Worm (Caenorhabditis elegans) whole organism, L1 larva: Measurements from ENCODE around the gene R02E12.5.
A peak's percentile ranks its signal among the peaks of the same experiment; 100 is the strongest.

Experiments
- C16A3.4 ChIP-seq: fragments of 150-350 bp; optimal IDR thresholded peaks from 2 replicates; lab custom pipeline; 2014; ENCODE audit warnings: missing biosample characterization, missing genetic modification characterization
- C34B4.2 ChIP-seq: sonication (generic microtip); optimal IDR thresholded peaks from 2 replicates; lab custom pipeline; 2017; ENCODE audit warnings: mild to moderate bottlenecking, missing genetic modification characterization, missing compliant biosample characterization
- F16B12.6 ChIP-seq: fragments of 150-350 bp; optimal IDR thresholded peaks from 2 replicates; lab custom pipeline; 2014; ENCODE audit warnings: missing biosample characterization, missing genetic modification characterization
- Y116A8C.19 ChIP-seq: sonication (generic microtip); optimal IDR thresholded peaks from 2 replicates; lab custom pipeline; 2016; ENCODE audit warnings: missing compliant biosample characterization, missing genetic modification characterization, borderline replicate concordance
- aha-1 ChIP-seq: fragments of 150-350 bp; optimal IDR thresholded peaks from 2 replicates; lab custom pipeline; 2014; ENCODE audit warnings: missing biosample characterization, missing genetic modification characterization
- ama-1 ChIP-seq: fragments of 150-350 bp; optimal IDR thresholded peaks from 2 replicates; lab custom pipeline; 2014
- blmp-1 ChIP-seq: fragments of 150-350 bp; optimal IDR thresholded peaks from 2 replicates; lab custom pipeline; 2014; ENCODE audit warnings: missing biosample characterization, missing genetic modification characterization
- ceh-8 ChIP-seq: fragments of 200-800 bp; sonication (Bioruptor generic); optimal IDR thresholded peaks from 2 replicates; lab custom pipeline; 2018; ENCODE audit warnings: mild to moderate bottlenecking, missing genetic modification characterization, moderate library complexity, missing compliant biosample characterization
- ceh-90 ChIP-seq: sonication (generic microtip); optimal IDR thresholded peaks from 2 replicates; lab custom pipeline; 2016; ENCODE audit warnings: missing genetic modification characterization, missing compliant biosample characterization
- dsc-1 ChIP-seq: sonication (generic microtip); optimal IDR thresholded peaks from 2 replicates; lab custom pipeline; 2016; ENCODE audit warnings: mild to moderate bottlenecking, missing genetic modification characterization, missing compliant biosample characterization
- efl-1 ChIP-seq, 4 experiments: fragments of 150-350 bp; optimal IDR thresholded peaks in 3 of 4; peaks in 1 of 4; 1 replicate in 1 of 4; 2 replicates in 3 of 4; lab custom pipeline; 2014; ENCODE audit warnings: missing biosample characterization in 2 of 4, missing genetic modification characterization in 2 of 4, missing genetic modification reagents in 2 of 4
- efl-3 ChIP-seq: fragments of 200-800 bp; sonication (Bioruptor generic); optimal IDR thresholded peaks from 2 replicates; lab custom pipeline; 2018; ENCODE audit warnings: mild to moderate bottlenecking, missing genetic modification characterization, missing compliant biosample characterization
- elt-2 ChIP-seq: sonication (generic microtip); optimal IDR thresholded peaks from 2 replicates; lab custom pipeline; 2016; ENCODE audit warnings: missing genetic modification characterization, mild to moderate bottlenecking, inconsistent platforms, missing compliant biosample characterization, missing genetic modification reagents
- elt-3 ChIP-seq, 6 experiments: fragments of 150-350 bp in 1 of 6; sonication (generic microtip); optimal IDR thresholded peaks; 2 replicates each; lab custom pipeline; 2017 to 2018; ENCODE audit warnings: missing biosample characterization in 6 of 6, missing genetic modification characterization in 6 of 6, inconsistent platforms in 1 of 6
- hlh-17 ChIP-seq: fragments of 200-800 bp; sonication (Bioruptor generic); optimal IDR thresholded peaks from 2 replicates; lab custom pipeline; 2018; ENCODE audit warnings: missing genetic modification characterization, mild to moderate bottlenecking, missing compliant biosample characterization, moderate library complexity, borderline replicate concordance
- hlh-4 ChIP-seq: sonication (generic microtip); optimal IDR thresholded peaks from 2 replicates; lab custom pipeline; 2016; ENCODE audit warnings: mild to moderate bottlenecking, missing genetic modification characterization, missing compliant biosample characterization
- lin-13 ChIP-seq: fragments of 150-350 bp; optimal IDR thresholded peaks from 2 replicates; lab custom pipeline; 2014; ENCODE audit warnings: missing biosample characterization, missing genetic modification reagents, missing genetic modification characterization
- lin-14 ChIP-seq: fragments of 200-800 bp; sonication (Bioruptor generic); optimal IDR thresholded peaks from 2 replicates; lab custom pipeline; 2018; ENCODE audit warnings: mild to moderate bottlenecking, missing genetic modification characterization, moderate library complexity, missing compliant biosample characterization
- lin-15B ChIP-seq: fragments of 150-350 bp; sonication (generic microtip); optimal IDR thresholded peaks from 3 replicates; lab custom pipeline; 2014; ENCODE audit warnings: missing biosample characterization, missing genetic modification characterization
- lin-35 ChIP-seq, 2 experiments: fragments of 150-350 bp; optimal IDR thresholded peaks; 2 replicates each; lab custom pipeline; 2014; ENCODE audit warnings: missing biosample characterization in 2 of 2, missing genetic modification characterization in 2 of 2, missing genetic modification reagents in 2 of 2
- lir-3 ChIP-seq: sonication (generic microtip); optimal IDR thresholded peaks from 2 replicates; lab custom pipeline; 2016; ENCODE audit warnings: mild to moderate bottlenecking, missing genetic modification characterization, moderate library complexity, missing compliant biosample characterization; ENCODE audit not compliant: poor library complexity
- mab-9 ChIP-seq: fragments of 200-800 bp; sonication (Bioruptor generic); IDR thresholded peaks from 2 replicates; pipeline ENCODE4 v1.3.6; 2022; ENCODE audit warnings: missing genetic modification reagents, missing genetic modification characterization, missing compliant biosample characterization
- mep-1 ChIP-seq: fragments of 150-350 bp; optimal IDR thresholded peaks from 2 replicates; lab custom pipeline; 2014; ENCODE audit warnings: missing biosample characterization, missing genetic modification characterization
- nhr-11 ChIP-seq: fragments of 150-350 bp; optimal IDR thresholded peaks from 2 replicates; lab custom pipeline; 2014; ENCODE audit warnings: missing biosample characterization, missing genetic modification characterization
- nhr-19 ChIP-seq: fragments of 200-800 bp; sonication (Bioruptor generic); conservative IDR thresholded peaks from 2 replicates; pipeline ENCODE4 v1.3.6; 2022; ENCODE audit warnings: missing genetic modification characterization, missing compliant biosample characterization
- nhr-20 ChIP-seq: sonication (generic microtip); optimal IDR thresholded peaks from 2 replicates; lab custom pipeline; 2016; ENCODE audit warnings: mild to moderate bottlenecking, missing genetic modification characterization, missing compliant biosample characterization
- nhr-71 ChIP-seq: sonication (generic microtip); optimal IDR thresholded peaks from 2 replicates; lab custom pipeline; 2016; ENCODE audit warnings: mild to moderate bottlenecking, missing genetic modification characterization, moderate library complexity, missing compliant biosample characterization
- nhr-90 ChIP-seq: sonication (generic microtip); optimal IDR thresholded peaks from 2 replicates; lab custom pipeline; 2016; ENCODE audit warnings: mild to moderate bottlenecking, missing genetic modification characterization, missing compliant biosample characterization; ENCODE audit not compliant: poor library complexity
- pax-3 ChIP-seq: fragments of 200-800 bp; sonication (Bioruptor generic); optimal IDR thresholded peaks from 2 replicates; lab custom pipeline; 2018; ENCODE audit warnings: mild to moderate bottlenecking, missing genetic modification characterization, moderate library complexity, missing compliant biosample characterization
- pqm-1 ChIP-seq: sonication (generic microtip); optimal IDR thresholded peaks from 3 replicates; lab custom pipeline; 2017; ENCODE audit warnings: missing biosample characterization, missing genetic modification characterization
- rnt-1 ChIP-seq: sonication (generic microtip); optimal IDR thresholded peaks from 2 replicates; lab custom pipeline; 2016; ENCODE audit warnings: mild to moderate bottlenecking, missing genetic modification characterization, moderate library complexity, missing compliant biosample characterization
- snpc-4 ChIP-seq: fragments of 150-350 bp; optimal IDR thresholded peaks from 2 replicates; lab custom pipeline; 2014; ENCODE audit warnings: missing biosample characterization, missing genetic modification characterization
- swsn-7 ChIP-seq: sonication (generic microtip); optimal IDR thresholded peaks from 2 replicates; lab custom pipeline; 2016; ENCODE audit warnings: missing genetic modification characterization, missing compliant biosample characterization
- unc-130 ChIP-seq: fragments of 150-350 bp; optimal IDR thresholded peaks from 2 replicates; lab custom pipeline; 2017; ENCODE audit warnings: missing biosample characterization, missing genetic modification characterization, inconsistent platforms
- unc-86 ChIP-seq: sonication (generic microtip); optimal IDR thresholded peaks from 2 replicates; lab custom pipeline; 2016; ENCODE audit warnings: missing genetic modification characterization, missing compliant biosample characterization
- vab-15 ChIP-seq: sonication (generic microtip); optimal IDR thresholded peaks from 2 replicates; lab custom pipeline; 2017; ENCODE audit warnings: missing genotype, mild to moderate bottlenecking, missing genetic modification characterization, missing compliant biosample characterization
- zip-4 ChIP-seq: fragments of 200-800 bp; sonication (Bioruptor generic); optimal IDR thresholded peaks from 2 replicates; lab custom pipeline; 2018; ENCODE audit warnings: mild to moderate bottlenecking, missing genetic modification characterization, moderate library complexity, missing compliant biosample characterization
- ztf-11 ChIP-seq, 2 experiments: sonication (generic microtip); optimal IDR thresholded peaks; 2 replicates each; lab custom pipeline; 2016 to 2017; ENCODE audit warnings: missing genetic modification characterization in 2 of 2, missing biosample characterization in 1 of 2, missing compliant biosample characterization in 1 of 2

The R02E12.5 gene

DNA sequence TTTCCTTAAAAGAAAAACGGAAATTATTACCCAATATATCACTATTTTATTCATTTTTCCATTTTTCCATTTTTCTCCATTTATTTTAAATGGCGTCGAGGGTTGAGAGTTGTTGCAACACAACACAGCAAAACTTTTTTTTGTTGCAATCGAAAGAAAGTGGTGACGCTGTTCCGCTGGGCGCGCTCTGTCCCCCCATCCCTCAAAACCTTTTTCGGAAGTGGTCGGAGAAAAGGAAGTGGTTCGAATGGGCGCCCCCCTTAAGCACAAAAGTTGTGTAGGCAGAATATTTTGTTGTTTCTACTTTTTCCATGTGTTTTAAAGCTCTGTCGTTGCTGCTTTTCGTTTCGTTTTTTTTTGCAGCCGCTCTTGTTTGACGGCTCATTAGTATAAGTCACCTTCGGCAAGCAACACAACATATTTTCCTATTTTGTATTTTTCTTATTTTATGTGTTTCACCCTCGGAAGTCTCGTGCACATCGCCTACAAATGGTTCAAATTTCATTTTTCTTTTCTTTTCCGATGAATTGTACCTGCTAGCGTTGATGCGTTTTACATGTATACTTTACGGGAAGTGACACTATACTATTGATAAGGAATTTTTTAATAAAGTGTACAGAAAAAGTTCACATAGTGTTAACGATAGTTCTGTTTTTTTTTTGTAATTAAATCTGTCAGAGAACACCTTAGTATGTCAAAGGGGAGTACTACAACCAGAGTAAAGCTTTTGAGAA lies 20.6 kb downstream of the R02E12.5 start:
- TF ChIP-seq hlh-17 (GFP tag; lab: Kevin White, UChicago) (no peak), nhr-11 (tag; lab: Kevin White, UChicago) (no peak), pqm-1 (tag; lab: Kevin White, UChicago) (no peak), pax-3 (tag; lab: Kevin White, UChicago) (no peak), F16B12.6 (tag; lab: Kevin White, UChicago) (no peak), lin-14 (GFP tag; lab: Kevin White, UChicago) (peak; percentile 78), nhr-19 (GFP tag; lab: Robert Waterston, UW) (no peak), ceh-90 (no peak), vab-15 (no peak), aha-1 (tag; lab: Kevin White, UChicago) (no peak), ceh-8 (GFP tag; lab: Kevin White, UChicago) (no peak), unc-130 (tag; lab: Kevin White, UChicago) (no peak), hlh-4 (tag; lab: Kevin White, UChicago) (no peak), efl-1 (optimal IDR thresholded peaks at IDR 0.05; lab: Kevin White, UChicago) (no peak), efl-1 (GFP tag; optimal IDR thresholded peaks at IDR 0.05 in 1 of 2; lab: Kevin White, UChicago) (peak in 1 of 2 experiments; percentile 51), Y116A8C.19 (no peak), snpc-4 (tag; lab: Kevin White, UChicago) (no peak)

- TF ChIP-seq nhr-20 (tag; lab: Kevin White, UChicago) (peak; percentile 24), C34B4.2 (tag; lab: Kevin White, UChicago) (no peak), efl-1 (optimal IDR thresholded peaks at IDR 0.05; lab: Kevin White, UChicago) (no peak), efl-1 (GFP tag; optimal IDR thresholded peaks at IDR 0.05 in 1 of 2; lab: Kevin White, UChicago) (peak in 1 of 2 experiments; percentile 51), mep-1 (tag; lab: Kevin White, UChicago) (peak; percentile 15), elt-3 (tag; optimal IDR thresholded peaks at IDR 0.05; lab: Kevin White, UChicago) (peak in 1 of 6 experiments; percentile 37), dsc-1 (peak; percentile 28), nhr-71 (tag; lab: Kevin White, UChicago) (peak; percentile 35), swsn-7 (tag; lab: Kevin White, UChicago) (no peak), mab-9 (GFP tag; lab: Robert Waterston, UW) (no peak), lin-13 (GFP tag; lab: Kevin White, UChicago) (no peak), elt-2 (tag; lab: Kevin White, UChicago) (peak; percentile 48), ama-1 (lab: Kevin White, UChicago) (no peak), lin-35 (GFP tag; optimal IDR thresholded peaks at IDR 0.05; lab: Kevin White, UChicago) (peak in 1 of 2 experiments; percentile 54), nhr-90 (tag; lab: Kevin White, UChicago) (peak; percentile 13), rnt-1 (tag; lab: Kevin White, UChicago) (peak; percentile 10), lin-14 (GFP tag; lab: Kevin White, UChicago) (peak; percentile 47), ztf-11 (tag; optimal IDR thresholded peaks at IDR 0.05; lab: Kevin White, UChicago) (no peak), efl-3 (GFP tag; lab: Kevin White, UChicago) (no peak), blmp-1 (tag; lab: Kevin White, UChicago) (peak; percentile 72), lin-15B (tag; lab: Kevin White, UChicago) (no peak)
These were observed 21.5 kb downstream of the R02E12.5 start for ce11 chrX:4018566-4019182.

DNA sequence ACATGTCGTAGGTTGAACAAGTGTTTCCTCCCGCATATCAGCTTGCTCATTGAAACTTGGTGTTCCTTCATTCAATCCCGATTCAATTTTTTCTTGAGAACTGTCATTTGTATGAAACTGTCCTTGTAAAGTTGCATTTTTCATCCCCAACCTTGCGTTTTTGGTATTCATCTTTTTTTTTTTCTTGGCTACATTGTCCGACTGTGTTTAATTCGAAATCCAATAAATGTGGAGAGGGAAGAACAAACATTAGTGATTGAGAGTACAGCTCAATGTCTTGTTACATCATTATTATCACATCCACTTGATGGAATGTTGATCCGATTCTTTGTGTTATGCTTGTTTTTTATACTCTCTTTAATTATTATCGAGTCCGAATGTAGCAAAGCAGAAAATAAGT lies 24.8 kb downstream of the R02E12.5 start, which contains the start of gene acr-10:
Gene acr-10 (plus strand): TSS at position 301 of the 400 bp plus-strand sequence.
- TF ChIP-seq zip-4 (GFP tag; lab: Kevin White, UChicago) = no peak
- no peak for TF ChIP-seq dsc-1
- no peak for TF ChIP-seq nhr-20 (tag; lab: Kevin White, UChicago)
- TF ChIP-seq lir-3 (tag; lab: Kevin White, UChicago) = no peak
- no peak for TF ChIP-seq nhr-71 (tag; lab: Kevin White, UChicago)
- TF ChIP-seq lin-15B (tag; lab: Kevin White, UChicago) = no peak
- TF ChIP-seq mep-1 (tag; lab: Kevin White, UChicago) = no peak
- TF ChIP-seq C16A3.4 (tag; lab: Kevin White, UChicago) = no peak
- no peak for TF ChIP-seq mab-9 (GFP tag; lab: Robert Waterston, UW)
- TF ChIP-seq unc-86 (tag; lab: Kevin White, UChicago) = no peak
- TF ChIP-seq ceh-90 = no peak
